Worm (Caenorhabditis elegans): Measurements from ENCODE around the gene T14F9.2.
A peak's percentile ranks its signal among the peaks of the same experiment; 100 is the strongest.

Gene T14F9.2

ce11 chrX:2226875-2227355, 7.2 kb upstream of the T14F9.2 start (continued):
- TF ChIP-seq hrde-1 (tag; optimal IDR thresholded peaks at IDR 0.05; ENCODE audit: borderline replicate concordance) = peak; percentile 61
- peak; percentile 41; the same call in 1 of the 2 replicates for TF ChIP-seq B0336.3 (GFP tag; IDR thresholded peaks at IDR 0.05)

- no peak for TF ChIP-seq hlh-12 (tag; optimal IDR thresholded peaks at IDR 0.05)
- TF ChIP-seq ceh-100 (GFP tag; IDR thresholded peaks at IDR 0.05) = no peak
- no peak for TF ChIP-seq xnd-1 (tag; optimal IDR thresholded peaks at IDR 0.05)
- TF ChIP-seq nfyb-1 (GFP tag; IDR thresholded peaks at IDR 0.05) = no peak
- no peak for TF ChIP-seq attf-3 (GFP tag; conservative IDR thresholded peaks at IDR 0.05)
- no peak for TF ChIP-seq ekl-4 (GFP tag; IDR thresholded peaks at IDR 0.05)
- TF ChIP-seq mel-28 (tag; optimal IDR thresholded peaks at IDR 0.05; ENCODE audit: borderline replicate concordance) = no peak
- TF ChIP-seq ztf-22 (GFP tag; optimal IDR thresholded peaks at IDR 0.05) = no peak
- TF ChIP-seq efl-1 (GFP tag; optimal IDR thresholded peaks at IDR 0.05) = no peak
- TF ChIP-seq madf-8 (GFP tag; conservative IDR thresholded peaks at IDR 0.05) = no peak
- TF ChIP-seq F57A8.1 (GFP tag; optimal IDR thresholded peaks at IDR 0.05) = no peak
- no peak for TF ChIP-seq snpc-1.3 (tag; optimal IDR thresholded peaks at IDR 0.05; ENCODE audit: insufficient read depth)
- no peak for TF ChIP-seq pbrm-1 (GFP tag; IDR thresholded peaks at IDR 0.05)
- TF ChIP-seq madf-3 (GFP tag; IDR thresholded peaks at IDR 0.05) = no peak
- no peak for TF ChIP-seq F37B4.10 (GFP tag; IDR thresholded peaks at IDR 0.05)
- TF ChIP-seq C17E4.6 (GFP tag; IDR thresholded peaks at IDR 0.05) = no peak
Observed at ce11 chrX:2229305-2230172, 4.6 kb upstream of the T14F9.2 start, which contains the start of gene lin-32. lin-32 (minus strand) TSS chrX:2230122.

- TF ChIP-seq F55B11.4 (tag; optimal IDR thresholded peaks at IDR 0.05; ENCODE audit: borderline replicate concordance, insufficient read depth) = no peak
- TF ChIP-seq lsl-1 (GFP tag; optimal IDR thresholded peaks at IDR 0.05) = no peak
- TF ChIP-seq let-607 (tag; optimal IDR thresholded peaks at IDR 0.05) = no peak
- no peak for TF ChIP-seq madf-6 (GFP tag; IDR thresholded peaks at IDR 0.05)
- TF ChIP-seq mes-4 (tag; optimal IDR thresholded peaks at IDR 0.05) = no peak
- TF ChIP-seq unc-62 (GFP tag; optimal IDR thresholded peaks at IDR 0.05) = no peak
- TF ChIP-seq sptf-2 (GFP tag; optimal IDR thresholded peaks at IDR 0.05) = no peak
- no peak for TF ChIP-seq F39B2.1 (GFP tag; IDR thresholded peaks at IDR 0.05)
- TF ChIP-seq tbx-9 (tag; optimal IDR thresholded peaks at IDR 0.05; ENCODE audit: borderline replicate concordance) = no peak
- no peak for TF ChIP-seq rcor-1 (GFP tag; IDR thresholded peaks at IDR 0.05)
Observed at ce11 chrX:2231346-2231745, 2.8 kb upstream of the T14F9.2 start.

ce11 chrX:2237438-2237961, 3.4 kb downstream of the T14F9.2 start, which contains the start of gene vha-15:
vha-15 (plus strand) TSS chrX:2237911.
- peak; percentile 30 for TF ChIP-seq madf-10 (tag; optimal IDR thresholded peaks at IDR 0.05)
- TF ChIP-seq ceh-27 (GFP tag; optimal IDR thresholded peaks at IDR 0.05) = peak; percentile 48
- no peak for TF ChIP-seq lsl-1 (GFP tag; optimal IDR thresholded peaks at IDR 0.05)
- no peak for TF ChIP-seq snpc-1.1 (tag; optimal IDR thresholded peaks at IDR 0.05; ENCODE audit: insufficient read depth)
- no peak for TF ChIP-seq repo-1 (tag; optimal IDR thresholded peaks at IDR 0.05)
- TF ChIP-seq pbrm-1 (GFP tag; IDR thresholded peaks at IDR 0.05) = peak; percentile 30; the same call in 1 of the 2 replicates
- TF ChIP-seq B0336.3 (GFP tag; IDR thresholded peaks at IDR 0.05) = no peak
- no peak for TF ChIP-seq F55B11.4 (tag; optimal IDR thresholded peaks at IDR 0.05; ENCODE audit: borderline replicate concordance, insufficient read depth)
- no peak for TF ChIP-seq akir-1 (GFP tag; optimal IDR thresholded peaks at IDR 0.05)
- TF ChIP-seq D2030.7 (GFP tag; IDR thresholded peaks at IDR 0.05) = no peak
- TF ChIP-seq Y79H2A.3 (GFP tag; conservative IDR thresholded peaks at IDR 0.05) = no peak
- TF ChIP-seq ztf-28 (GFP tag; IDR thresholded peaks at IDR 0.05) = no peak
- no peak for TF ChIP-seq snpc-4 (GFP tag; optimal IDR thresholded peaks at IDR 0.05)
- TF ChIP-seq snpc-4 (tag; optimal IDR thresholded peaks at IDR 0.05) = peak in 1 of 4 experiments; percentile 59
- no peak for TF ChIP-seq lir-1 (GFP tag; conservative IDR thresholded peaks at IDR 0.05)
- no peak for TF ChIP-seq B0261.1 (tag; optimal IDR thresholded peaks at IDR 0.05)
- no peak for TF ChIP-seq snpc-3.4 (tag; optimal IDR thresholded peaks at IDR 0.05)
- TF ChIP-seq sptf-2 (GFP tag; optimal IDR thresholded peaks at IDR 0.05) = no peak

Data from whole organism, young adult.